Fruit fly (Drosophila melanogaster): Measurements from ENCODE around the gene CG8034.

- TF ChIP-seq pan (optimal IDR thresholded peaks at IDR 0.05) (no peak), EcR (GFP tag; optimal IDR thresholded peaks at IDR 0.05) (no peak)
Observed at dm6 chrX:19294953-19295352, 3.0 kb downstream of the CG8034 start.

All from whole organism.